Worm (Caenorhabditis elegans) whole organism, early embryonic: ENCODE results near the gene fbxb-2.

Experiments
- B0310.2 ChIP-seq: sonication (generic microtip); optimal IDR thresholded peaks from 2 replicates; lab custom pipeline; 2016; ENCODE audit warnings: mild to moderate bottlenecking, missing genetic modification characterization, missing compliant biosample characterization
- ets-7 ChIP-seq: sonication (generic microtip); optimal IDR thresholded peaks from 2 replicates; lab custom pipeline; 2016; ENCODE audit warnings: missing genotype, missing genetic modification characterization, missing compliant biosample characterization
- pes-1 ChIP-seq: fragments of 200-800 bp; sonication (Bioruptor generic); IDR thresholded peaks from 2 replicates; pipeline ENCODE4 v1.3.6; 2022; ENCODE audit warnings: missing genetic modification reagents, missing genetic modification characterization, missing compliant biosample characterization
- tra-4 ChIP-seq: sonication (generic microtip); optimal IDR thresholded peaks from 2 replicates; lab custom pipeline; 2017; ENCODE audit warnings: missing genetic modification characterization, missing compliant biosample characterization

DNA sequence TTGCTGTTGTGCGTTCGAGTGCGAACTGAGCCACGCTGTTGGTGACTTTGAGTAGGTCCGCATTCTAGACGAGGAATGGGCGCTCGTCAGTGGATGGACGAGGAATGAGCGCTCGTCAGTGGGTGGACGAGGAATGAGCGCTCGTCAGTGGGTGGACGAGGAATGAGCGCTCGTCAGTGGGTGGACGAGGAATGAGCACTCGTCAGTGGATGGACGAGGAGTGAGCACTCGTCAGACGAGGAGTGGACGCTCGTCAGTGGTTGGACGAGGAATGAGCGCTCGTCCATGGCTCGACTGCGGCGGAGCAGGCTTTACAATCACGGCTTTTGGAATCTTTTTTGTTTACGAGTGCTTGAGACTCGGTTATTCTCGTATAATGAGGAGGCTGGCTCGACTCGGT lies 41.4 kb upstream of the fbxb-2 start:
- TF ChIP-seq pes-1 (GFP tag; lab: Robert Waterston, UW), result no peak
- TF ChIP-seq tra-4 (tag; lab: Kevin White, UChicago), result no peak
- no peak for TF ChIP-seq ets-7 (tag; lab: Kevin White, UChicago)
- TF ChIP-seq B0310.2 (tag; lab: Kevin White, UChicago), result no peak
